Worm (Caenorhabditis elegans) whole organism, L4/young adult: ENCODE data around the gene F45F2.9.
A peak's percentile ranks its signal among the peaks of the same experiment; 100 is the strongest.

Experiments
- dao-5 ChIP-seq: sonication (generic microtip); optimal IDR thresholded peaks from 2 replicates; lab custom pipeline; 2016; ENCODE audit warnings: missing genotype, missing genetic modification characterization, moderate library complexity, missing compliant biosample characterization
- him-1 ChIP-seq: sonication (generic microtip); optimal IDR thresholded peaks from 2 replicates; lab custom pipeline; 2016; ENCODE audit warnings: missing genotype, missing genetic modification reagents, missing genetic modification characterization, missing compliant biosample characterization

DNA sequence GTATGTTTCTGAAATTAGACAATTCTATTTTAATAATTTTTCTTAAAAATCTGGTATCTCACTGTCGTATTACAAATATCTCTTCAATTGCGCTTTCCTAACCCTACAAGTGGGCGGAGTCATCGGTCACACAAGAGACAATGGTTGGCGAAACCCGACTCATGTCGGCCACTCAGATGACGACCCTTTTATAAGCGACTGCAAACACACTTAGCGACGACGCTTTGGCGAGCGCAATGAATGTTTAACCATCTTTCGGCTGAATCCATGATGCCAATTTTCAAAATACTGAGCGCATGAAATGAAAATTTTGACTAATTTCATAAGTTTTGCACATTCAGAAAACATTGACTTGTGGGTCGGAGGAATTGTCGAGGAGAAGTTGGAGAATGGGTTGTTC lies 12.9 kb downstream of the F45F2.9 start:
- peak; percentile 97 for TF ChIP-seq him-1 (tag; lab: Kevin White, UChicago)
- TF ChIP-seq dao-5 (tag; lab: Kevin White, UChicago), result peak; percentile 96
